Fruit fly (Drosophila melanogaster) whole organism, embryonic: ENCODE measurements around the gene CG12347.

Experiments
- Antp ChIP-seq: fragments of 200-800 bp; sonication (Bioruptor generic); optimal IDR thresholded peaks from 3 replicates; lab custom pipeline; 2016; ENCODE audit warnings: missing biosample characterization, missing genetic modification characterization
- Atf3 ChIP-seq: fragments of 200-800 bp; sonication (Bioruptor generic); optimal IDR thresholded peaks from 3 replicates; lab custom pipeline; 2016; ENCODE audit warnings: missing biosample characterization, missing genetic modification characterization
- Bteb2 ChIP-seq: fragments of 200-800 bp; sonication (Bioruptor generic); optimal IDR thresholded peaks from 2 replicates; lab custom pipeline; 2016; ENCODE audit warnings: missing biosample characterization, missing genetic modification characterization
- C15 ChIP-seq: fragments of 200-800 bp; sonication (Bioruptor generic); IDR thresholded peaks from 3 replicates; pipeline ENCODE4 v1.3.6; 2022; ENCODE audit warnings: missing biosample characterization, missing genetic modification characterization
- CG10979 ChIP-seq: fragments of 200-800 bp; sonication (Bioruptor generic); optimal IDR thresholded peaks from 2 replicates; lab custom pipeline; 2018; ENCODE audit warnings: missing biosample characterization, mild to moderate bottlenecking, missing genetic modification characterization, moderate library complexity
- CG12236 ChIP-seq: fragments of 200-800 bp; sonication (Bioruptor generic); optimal IDR thresholded peaks from 2 replicates; lab custom pipeline; 2016; ENCODE audit warnings: missing biosample characterization, missing genetic modification characterization
- CG15479 ChIP-seq: fragments of 200-800 bp; sonication (Bioruptor generic); optimal IDR thresholded peaks from 3 replicates; lab custom pipeline; 2019; ENCODE audit warnings: missing biosample characterization, mild to moderate bottlenecking, missing genetic modification characterization, moderate library complexity
- CG15514 ChIP-seq: fragments of 200-800 bp; sonication (Bioruptor generic); optimal IDR thresholded peaks from 3 replicates; lab custom pipeline; 2017; ENCODE audit warnings: missing biosample characterization, missing genetic modification characterization, mild to moderate bottlenecking, moderate library complexity, missing genetic modification reagents
- CG16779 ChIP-seq: fragments of 200-800 bp; sonication (Bioruptor generic); IDR thresholded peaks from 2 replicates; pipeline ENCODE4 v1.3.6; 2022; ENCODE audit warnings: missing biosample characterization, missing genetic modification characterization
- CG17359 ChIP-seq: fragments of 200-800 bp; sonication (Bioruptor generic); optimal IDR thresholded peaks from 3 replicates; lab custom pipeline; 2018; ENCODE audit warnings: missing biosample characterization, mild to moderate bottlenecking, missing genetic modification characterization, moderate library complexity
- CG17912 ChIP-seq: fragments of 200-800 bp; sonication (Bioruptor generic); optimal IDR thresholded peaks from 2 replicates; lab custom pipeline; 2018; ENCODE audit warnings: missing biosample characterization, mild to moderate bottlenecking, missing genetic modification characterization
- CG30431 ChIP-seq: fragments of 200-800 bp; sonication (Bioruptor generic); optimal IDR thresholded peaks from 2 replicates; lab custom pipeline; 2017; ENCODE audit warnings: missing biosample characterization, missing genetic modification characterization
- CG33213 ChIP-seq: fragments of 200-800 bp; sonication (Bioruptor generic); optimal IDR thresholded peaks from 3 replicates; lab custom pipeline; 2016; ENCODE audit warnings: missing biosample characterization, missing genetic modification characterization
- CG34422 ChIP-seq: fragments of 200-800 bp; sonication (Bioruptor generic); IDR thresholded peaks from 3 replicates; pipeline ENCODE4 v1.3.6; 2022; ENCODE audit warnings: missing biosample characterization, missing genetic modification characterization
- CG7745 ChIP-seq: fragments of 200-800 bp; sonication (Bioruptor generic); optimal IDR thresholded peaks from 2 replicates; lab custom pipeline; 2018; ENCODE audit warnings: missing biosample characterization, mild to moderate bottlenecking, missing genetic modification characterization, moderate library complexity
- CG7786 ChIP-seq: fragments of 200-800 bp; sonication (Bioruptor generic); optimal IDR thresholded peaks from 2 replicates; lab custom pipeline; 2016; ENCODE audit warnings: missing biosample characterization, missing genetic modification characterization
- CG7928 ChIP-seq: fragments of 200-800 bp; sonication (Bioruptor generic); optimal IDR thresholded peaks from 2 replicates; lab custom pipeline; 2017; ENCODE audit warnings: missing biosample characterization, mild to moderate bottlenecking, missing genetic modification characterization
- CG8281 ChIP-seq: fragments of 200-800 bp; sonication (Bioruptor generic); optimal IDR thresholded peaks from 2 replicates; lab custom pipeline; 2018; ENCODE audit warnings: missing biosample characterization, mild to moderate bottlenecking, missing genetic modification characterization, moderate library complexity
- CG8765 ChIP-seq: fragments of 200-800 bp; sonication (Bioruptor generic); IDR thresholded peaks from 2 replicates; pipeline ENCODE4 v1.3.6; 2022; ENCODE audit warnings: missing biosample characterization, missing genetic modification characterization
- CG8924 ChIP-seq: fragments of 200-800 bp; optimal IDR thresholded peaks from 3 replicates; lab custom pipeline; 2019; ENCODE audit warnings: missing biosample characterization, mild to moderate bottlenecking, missing genetic modification characterization, moderate library complexity
- CG9437 ChIP-seq: fragments of 200-800 bp; sonication (Bioruptor generic); optimal IDR thresholded peaks from 2 replicates; lab custom pipeline; 2018; ENCODE audit warnings: missing biosample characterization, mild to moderate bottlenecking, missing genetic modification characterization
- CG9876 ChIP-seq: fragments of 200-800 bp; sonication (Bioruptor generic); optimal IDR thresholded peaks from 2 replicates; lab custom pipeline; 2016; ENCODE audit warnings: missing biosample characterization, missing genetic modification characterization
- CoRest ChIP-seq: fragments of 200-800 bp; sonication (Bioruptor generic); optimal IDR thresholded peaks from 3 replicates; lab custom pipeline; 2018; ENCODE audit warnings: missing biosample characterization, mild to moderate bottlenecking, missing genetic modification characterization, moderate library complexity
- Ets97D ChIP-seq: fragments of 200-800 bp; sonication (Bioruptor generic); optimal IDR thresholded peaks from 3 replicates; lab custom pipeline; 2016; ENCODE audit warnings: missing biosample characterization, missing genetic modification characterization
- Hand ChIP-seq: fragments of 200-800 bp; sonication (Bioruptor generic); optimal IDR thresholded peaks from 2 replicates; lab custom pipeline; 2017; ENCODE audit warnings: mild to moderate bottlenecking, missing biosample characterization, missing genetic modification reagents, missing genetic modification characterization
- Hr78 ChIP-seq, 2 experiments: fragments of 200-800 bp in 1 of 2; fragments of >200 bp in 1 of 2; sonication (Bioruptor generic) in 1 of 2; optimal IDR thresholded peaks; 2 replicates each; lab custom pipeline; 2017 to 2019; ENCODE audit warnings: missing biosample characterization in 2 of 2, missing genetic modification characterization in 2 of 2, mild to moderate bottlenecking in 1 of 2, moderate library complexity in 1 of 2
- ab ChIP-seq: fragments of 200-800 bp; sonication (Bioruptor generic); optimal IDR thresholded peaks from 2 replicates; lab custom pipeline; 2016; ENCODE audit warnings: missing biosample characterization, missing genetic modification characterization
- al ChIP-seq: fragments of 200-800 bp; sonication (Bioruptor generic); IDR thresholded peaks from 2 replicates; pipeline ENCODE4 v1.3.6; 2022; ENCODE audit warnings: missing biosample characterization, missing genetic modification characterization
- chm ChIP-seq: fragments of 200-800 bp; sonication (Bioruptor generic); IDR thresholded peaks from 2 replicates; pipeline ENCODE4 v1.3.6; 2022; ENCODE audit warnings: missing biosample characterization, missing genetic modification characterization
- da ChIP-seq: fragments of 200-800 bp; sonication (Bioruptor generic); optimal IDR thresholded peaks from 2 replicates; lab custom pipeline; 2016; ENCODE audit warnings: missing biosample characterization, missing genetic modification characterization
- dmrt11E ChIP-seq: fragments of 200-800 bp; sonication (Bioruptor generic); optimal IDR thresholded peaks from 3 replicates; lab custom pipeline; 2018; ENCODE audit warnings: missing biosample characterization, mild to moderate bottlenecking, missing genetic modification characterization, moderate library complexity
- fd102C ChIP-seq: fragments of 200-800 bp; sonication (Bioruptor generic); optimal IDR thresholded peaks from 2 replicates; lab custom pipeline; 2018; ENCODE audit warnings: missing biosample characterization, mild to moderate bottlenecking, missing genetic modification characterization, moderate library complexity
- fd64A ChIP-seq: fragments of 200-800 bp; sonication (Bioruptor generic); optimal IDR thresholded peaks from 3 replicates; lab custom pipeline; 2018; ENCODE audit warnings: missing biosample characterization, mild to moderate bottlenecking, missing genetic modification characterization
- hth ChIP-seq: fragments of >200 bp; optimal IDR thresholded peaks from 2 replicates; lab custom pipeline; 2017; ENCODE audit warnings: inconsistent platforms
- kah ChIP-seq: fragments of 200-800 bp; sonication (Bioruptor generic); optimal IDR thresholded peaks from 2 replicates; lab custom pipeline; 2018; ENCODE audit warnings: missing biosample characterization, mild to moderate bottlenecking, missing genetic modification characterization
- lmd ChIP-seq: fragments of 200-800 bp; sonication (Bioruptor generic); IDR thresholded peaks from 2 replicates; pipeline ENCODE4 v1.3.6; 2022; ENCODE audit warnings: missing biosample characterization, missing genetic modification characterization
- lov ChIP-seq, 2 experiments: fragments of 200-800 bp in 1 of 2; fragments of >200 bp in 1 of 2; sonication (Bioruptor generic) in 1 of 2; IDR thresholded peaks in 1 of 2; optimal IDR thresholded peaks in 1 of 2; 2 replicates in 1 of 2; 3 replicates in 1 of 2; pipeline versions ENCODE4 v1.3.6 to Lab custom; 2017 to 2022; ENCODE audit warnings: missing biosample characterization in 1 of 2, missing genetic modification characterization in 1 of 2
- maf-S ChIP-seq: fragments of 200-800 bp; sonication (Bioruptor generic); optimal IDR thresholded peaks from 2 replicates; lab custom pipeline; 2016; ENCODE audit warnings: missing biosample characterization, missing genetic modification characterization
- nerfin-1 ChIP-seq: fragments of 200-800 bp; sonication (Bioruptor generic); optimal IDR thresholded peaks from 3 replicates; lab custom pipeline; 2019; ENCODE audit warnings: missing biosample characterization, mild to moderate bottlenecking, missing genetic modification characterization, moderate library complexity
- peb ChIP-seq: fragments of 200-800 bp; sonication (Bioruptor generic); IDR thresholded peaks from 2 replicates; pipeline ENCODE4 v1.3.6; 2022; ENCODE audit warnings: missing biosample characterization, missing genetic modification characterization
- phol ChIP-seq: fragments of 200-800 bp; sonication (Bioruptor generic); optimal IDR thresholded peaks from 3 replicates; lab custom pipeline; 2018; ENCODE audit warnings: missing biosample characterization, mild to moderate bottlenecking, missing genetic modification characterization, moderate library complexity
- ranshi ChIP-seq: fragments of 200-800 bp; sonication (Bioruptor generic); IDR thresholded peaks from 2 replicates; pipeline ENCODE4 v1.3.6; 2022; ENCODE audit warnings: missing biosample characterization, missing genetic modification characterization
- ro ChIP-seq: fragments of 200-800 bp; sonication (Bioruptor generic); IDR thresholded peaks from 2 replicates; pipeline ENCODE4 v1.3.6; 2022; ENCODE audit warnings: missing biosample characterization, missing genetic modification characterization
- sim ChIP-seq: fragments of 200-800 bp; sonication (Bioruptor generic); IDR thresholded peaks from 2 replicates; pipeline ENCODE4 v1.3.6; 2022; ENCODE audit warnings: missing biosample characterization, missing genetic modification characterization
- slp2 ChIP-seq: fragments of 200-800 bp; sonication (Bioruptor generic); optimal IDR thresholded peaks from 2 replicates; lab custom pipeline; 2016; ENCODE audit warnings: missing biosample characterization, missing genetic modification characterization
- sug ChIP-seq: fragments of 200-800 bp; optimal IDR thresholded peaks from 2 replicates; lab custom pipeline; 2019; ENCODE audit warnings: missing biosample characterization, mild to moderate bottlenecking, missing genetic modification characterization, moderate library complexity
- unpg ChIP-seq: fragments of 200-800 bp; sonication (Bioruptor generic); optimal IDR thresholded peaks from 3 replicates; lab custom pipeline; 2018; ENCODE audit warnings: missing biosample characterization, mild to moderate bottlenecking, missing genetic modification characterization, moderate library complexity
- usp ChIP-seq: fragments of >200 bp; optimal IDR thresholded peaks from 2 replicates; lab custom pipeline; 2017; ENCODE audit warnings: missing biosample characterization, missing genetic modification characterization
- zen ChIP-seq: fragments of 200-800 bp; sonication (Bioruptor generic); optimal IDR thresholded peaks from 3 replicates; lab custom pipeline; 2018; ENCODE audit warnings: missing biosample characterization, mild to moderate bottlenecking, missing genetic modification characterization, moderate library complexity

The CG12347 gene

DNA sequence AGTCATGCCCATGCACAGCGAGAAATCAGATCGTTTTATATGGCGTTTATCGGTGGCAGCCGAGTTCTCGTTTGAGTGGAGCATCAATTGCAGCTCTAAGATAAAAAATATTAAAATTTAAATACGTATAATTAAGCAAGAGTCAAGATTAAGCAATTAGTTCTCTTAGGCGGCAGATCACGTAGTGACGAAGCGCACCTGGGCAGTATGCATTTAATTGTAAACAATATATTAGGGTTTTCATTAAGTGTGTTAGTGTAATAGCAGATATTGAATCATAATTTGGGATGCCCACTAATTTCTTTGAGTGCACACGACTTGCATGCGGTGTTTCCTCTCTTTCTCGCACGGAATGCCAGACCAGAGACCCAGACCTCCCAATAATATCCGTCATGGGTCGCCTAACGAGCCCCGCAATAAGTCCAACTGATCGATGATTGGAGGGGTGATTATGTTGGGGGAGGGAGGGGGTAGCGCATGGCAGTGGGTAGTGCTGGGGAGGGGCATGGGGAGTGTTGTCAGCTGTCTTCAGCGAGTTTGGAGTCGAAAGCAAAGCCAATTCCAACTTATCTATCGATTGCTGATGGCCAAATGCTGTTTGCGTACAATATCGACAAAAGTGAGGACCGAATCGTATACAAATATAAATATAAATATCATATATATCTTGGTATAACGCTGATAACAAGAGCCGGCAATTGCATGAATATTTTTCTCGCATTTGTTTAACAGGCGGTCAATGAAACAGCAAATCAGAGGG lies 43.3 kb downstream of the CG12347 start (continued):
- TF ChIP-seq usp (GFP tag; lab: Kevin White, UChicago) (no peak), CG8281 (tag; lab: Kevin White, UChicago) (peak; percentile 42), ab (no peak), ro (GFP tag; lab: Robert Waterston, UW) (0 out of 2 replicates have a peak, but pooled peaks have one; percentile 31), CG8765 (GFP tag; lab: Robert Waterston, UW) (0 out of 2 replicates have a peak, but pooled peaks have one; percentile 29), sim (GFP tag; lab: Robert Waterston, UW) (no peak), lmd (peak; percentile 86), lov (optimal IDR thresholded peaks at IDR 0.05; lab: Kevin White, UChicago) (no peak), lov (GFP tag; IDR thresholded peaks at IDR 0.05; lab: Robert Waterston, UW) (0 out of 3 replicates have a peak, but pooled peaks have one; percentile 59), CG10979 (tag; lab: Kevin White, UChicago) (peak; percentile 85), chm (GFP tag; lab: Robert Waterston, UW) (no peak), CG30431 (peak; percentile 58), CG33213 (peak; percentile 29), CoRest (tag; lab: Kevin White, UChicago) (peak; percentile 86), da (GFP tag; lab: Kevin White, UChicago) (no peak), Antp (GFP tag; lab: Kevin White, UChicago) (peak; percentile 50), Ets97D (GFP tag; lab: Kevin White, UChicago) (peak; percentile 28), CG7928 (GFP tag; lab: Kevin White, UChicago) (no peak), maf-S (GFP tag; lab: Kevin White, UChicago) (no peak), slp2 (GFP tag; lab: Kevin White, UChicago) (peak; percentile 38), al (GFP tag; lab: Robert Waterston, UW) (peak; percentile 43; the same call in 1 of the 2 replicates), CG9876 (GFP tag; lab: Kevin White, UChicago) (no peak), ranshi (GFP tag; lab: Robert Waterston, UW) (peak; percentile 67; the same call in 1 of the 2 replicates), Bteb2 (no peak), C15 (GFP tag; lab: Robert Waterston, UW) (no peak), unpg (GFP tag; lab: Kevin White, UChicago) (peak; percentile 63), sug (tag; lab: Kevin White, UChicago) (peak; percentile 23), CG15479 (no peak), CG12236 (GFP tag; lab: Kevin White, UChicago) (no peak), phol (tag; lab: Kevin White, UChicago) (peak; percentile 86), fd102C (GFP tag; lab: Kevin White, UChicago) (no peak), peb (no peak), dmrt11E (tag; lab: Kevin White, UChicago) (peak; percentile 69), CG34422 (GFP tag; lab: Robert Waterston, UW) (peak; percentile 77; the same call in 2 of the 3 replicates), fd64A (GFP tag; lab: Kevin White, UChicago) (peak; percentile 17), Hand (GFP tag; lab: Kevin White, UChicago) (no peak), nerfin-1 (peak; percentile 69), CG7745 (tag; lab: Kevin White, UChicago) (no peak), CG16779 (GFP tag; lab: Robert Waterston, UW) (no peak), CG8924 (tag; lab: Kevin White, UChicago) (peak; percentile 67), CG17359 (peak; percentile 72), CG9437 (GFP tag; lab: Kevin White, UChicago) (peak; percentile 73), CG17912 (GFP tag; lab: Kevin White, UChicago) (no peak), Hr78 (GFP tag; optimal IDR thresholded peaks at IDR 0.05; lab: Kevin White, UChicago) (peak in 1 of 2 experiments; percentile 67), hth (no peak), Atf3 (GFP tag; lab: Kevin White, UChicago) (peak; percentile 54), CG7786 (GFP tag; lab: Kevin White, UChicago) (peak; percentile 30), kah (GFP tag; lab: Kevin White, UChicago) (peak; percentile 30), CG15514 (GFP tag; lab: Kevin White, UChicago) (peak; percentile 21), zen (tag; lab: Kevin White, UChicago) (peak; percentile 36)
